Fruit fly (Drosophila melanogaster) whole organism, embryonic: ENCODE measurements around the gene CG34149.

Experiments used
- CG10147 ChIP-seq: fragments of 200-800 bp; sonication (Bioruptor generic); optimal IDR thresholded peaks from 2 replicates; lab custom pipeline; 2019; ENCODE audit warnings: missing biosample characterization, mild to moderate bottlenecking, missing genetic modification characterization, moderate library complexity
- CG13624 ChIP-seq: fragments of 200-800 bp; sonication (Bioruptor generic); optimal IDR thresholded peaks from 2 replicates; lab custom pipeline; 2016; ENCODE audit warnings: missing biosample characterization, missing genetic modification characterization
- CG17802 ChIP-seq: fragments of 200-800 bp; sonication (Bioruptor generic); optimal IDR thresholded peaks from 2 replicates; lab custom pipeline; 2018; ENCODE audit warnings: missing biosample characterization, mild to moderate bottlenecking, missing genetic modification characterization, moderate library complexity
- CG5953 ChIP-seq: fragments of 200-800 bp; sonication (Bioruptor generic); IDR thresholded peaks from 2 replicates; pipeline ENCODE4 v1.3.6; 2022; ENCODE audit warnings: missing biosample characterization, missing genetic modification characterization
- CG8290 ChIP-seq, 3 experiments: fragments of 200-800 bp; sonication (Bioruptor generic); optimal IDR thresholded peaks; 2 replicates each; lab custom pipeline; 2016 to 2019; ENCODE audit warnings: missing biosample characterization in 3 of 3, missing genetic modification characterization in 3 of 3, mild to moderate bottlenecking in 2 of 3, moderate library complexity in 1 of 3
- crp ChIP-seq, 2 experiments: fragments of 200-800 bp; sonication (Bioruptor generic); optimal IDR thresholded peaks; 2 replicates in 1 of 2; 3 replicates in 1 of 2; lab custom pipeline; 2017; ENCODE audit warnings: missing biosample characterization in 2 of 2, missing genetic modification characterization in 2 of 2, mild to moderate bottlenecking in 1 of 2, moderate library complexity in 1 of 2

dm6 chr3R:22331691-22332090 is 48.2 kb upstream of the CG34149 start, which contains the start of gene CG13862:
- TF ChIP-seq crp (GFP tag; optimal IDR thresholded peaks at IDR 0.05; lab: Kevin White, UChicago): no peak
- TF ChIP-seq CG5953 (GFP tag; lab: Robert Waterston, UW): no peak
- no peak for TF ChIP-seq CG10147 (GFP tag; lab: Kevin White, UChicago)
- no peak for TF ChIP-seq CG13624 (GFP tag; lab: Kevin White, UChicago)
- no peak for TF ChIP-seq CG17802
- no peak for TF ChIP-seq CG8290 (GFP tag; optimal IDR thresholded peaks at IDR 0.05; lab: Kevin White, UChicago)
- no peak for TF ChIP-seq CG8290 (tag; optimal IDR thresholded peaks at IDR 0.05; lab: Kevin White, UChicago)
